Fruit fly (Drosophila melanogaster) whole organism, embryonic: ENCODE results near the gene CG7579.

ENCODE experiments used
- ATbp ChIP-seq: fragments of 200-800 bp; sonication (Bioruptor generic); optimal IDR thresholded peaks from 2 replicates; lab custom pipeline; 2017; ENCODE audit warnings: missing biosample characterization, mild to moderate bottlenecking, missing genetic modification characterization, missing genetic modification reagents
- Adf1 ChIP-seq: fragments of 200-800 bp; sonication (Bioruptor generic); IDR thresholded peaks from 2 replicates; pipeline ENCODE4 v1.3.6; 2022; ENCODE audit warnings: missing biosample characterization, missing genetic modification characterization
- B-H1 ChIP-seq: fragments of 200-800 bp; sonication (Bioruptor generic); IDR thresholded peaks from 3 replicates; pipeline ENCODE4 v1.3.6; 2022; ENCODE audit warnings: missing biosample characterization, missing genetic modification characterization
- CG11398 ChIP-seq: fragments of 200-800 bp; sonication (Bioruptor generic); optimal IDR thresholded peaks from 2 replicates; lab custom pipeline; 2016; ENCODE audit warnings: missing biosample characterization, missing genetic modification characterization
- CG11695 ChIP-seq: fragments of 200-800 bp; sonication (Bioruptor generic); IDR thresholded peaks from 3 replicates; pipeline ENCODE4 v1.3.6; 2022; ENCODE audit warnings: missing biosample characterization, missing genetic modification characterization
- CG11723 ChIP-seq: fragments of 200-800 bp; sonication (Bioruptor generic); optimal IDR thresholded peaks from 2 replicates; lab custom pipeline; 2017; ENCODE audit warnings: missing biosample characterization, mild to moderate bottlenecking, missing genetic modification characterization
- CG13296 ChIP-seq: fragments of 200-800 bp; sonication (Bioruptor generic); optimal IDR thresholded peaks from 3 replicates; lab custom pipeline; 2018; ENCODE audit warnings: missing biosample characterization, mild to moderate bottlenecking, missing genetic modification characterization
- CG13775 ChIP-seq: fragments of 200-800 bp; sonication (Bioruptor generic); optimal IDR thresholded peaks from 3 replicates; lab custom pipeline; 2017; ENCODE audit warnings: missing biosample characterization, mild to moderate bottlenecking, missing genetic modification characterization
- CG16815 ChIP-seq: fragments of 200-800 bp; sonication (Bioruptor generic); optimal IDR thresholded peaks from 3 replicates; lab custom pipeline; 2017; ENCODE audit warnings: missing biosample characterization, mild to moderate bottlenecking, missing genetic modification characterization
- CG18011 ChIP-seq: fragments of 200-800 bp; sonication (Bioruptor generic); optimal IDR thresholded peaks from 2 replicates; lab custom pipeline; 2017; ENCODE audit warnings: missing biosample characterization, missing genetic modification characterization, mild to moderate bottlenecking, moderate library complexity, missing genotype
- CG18619 ChIP-seq: fragments of 200-800 bp; sonication (Bioruptor generic); optimal IDR thresholded peaks from 3 replicates; lab custom pipeline; 2017; ENCODE audit warnings: missing biosample characterization, mild to moderate bottlenecking, missing genetic modification characterization
- CG2129 ChIP-seq: fragments of 200-800 bp; sonication (Bioruptor generic); IDR thresholded peaks from 2 replicates; pipeline ENCODE4 v1.3.6; 2022; ENCODE audit warnings: missing biosample characterization, missing genetic modification characterization; ENCODE audit not compliant: partially characterized antibody
- CG32532 ChIP-seq: fragments of 200-800 bp; sonication (Bioruptor generic); IDR thresholded peaks from 2 replicates; pipeline ENCODE4 v1.3.6; 2022; ENCODE audit warnings: missing biosample characterization, missing genetic modification characterization
- CG32767 ChIP-seq: fragments of 200-800 bp; sonication (Bioruptor generic); IDR thresholded peaks from 2 replicates; pipeline ENCODE4 v1.3.6; 2022; ENCODE audit warnings: missing biosample characterization, missing genetic modification characterization
- CG4424 ChIP-seq: fragments of 200-800 bp; sonication (Bioruptor generic); optimal IDR thresholded peaks from 3 replicates; lab custom pipeline; 2016; ENCODE audit warnings: missing biosample characterization, missing genetic modification characterization
- CG7556 ChIP-seq: fragments of 200-800 bp; sonication (Bioruptor generic); optimal IDR thresholded peaks from 2 replicates; lab custom pipeline; 2017; ENCODE audit warnings: missing biosample characterization, mild to moderate bottlenecking, missing genetic modification characterization
- CG7987 ChIP-seq: fragments of 200-800 bp; sonication (Bioruptor generic); optimal IDR thresholded peaks from 2 replicates; lab custom pipeline; 2018; ENCODE audit warnings: missing biosample characterization, mild to moderate bottlenecking, missing genetic modification characterization, moderate library complexity
- D ChIP-seq, 2 experiments: fragments of 200-800 bp in 1 of 2; fragments of >200 bp in 1 of 2; sonication (Bioruptor generic) in 1 of 2; optimal IDR thresholded peaks; 2 replicates in 1 of 2; 3 replicates in 1 of 2; lab custom pipeline; 2017; ENCODE audit warnings: mild to moderate bottlenecking in 1 of 2, missing biosample characterization in 1 of 2, missing genetic modification characterization in 1 of 2, missing genetic modification reagents in 1 of 2
- Dad ChIP-seq: fragments of 200-800 bp; sonication (Bioruptor generic); optimal IDR thresholded peaks from 3 replicates; lab custom pipeline; 2016; ENCODE audit warnings: missing biosample characterization, missing genetic modification characterization
- Dip2 ChIP-seq: fragments of 200-800 bp; sonication (Bioruptor generic); IDR thresholded peaks from 2 replicates; pipeline ENCODE4 v1.3.6; 2022; ENCODE audit warnings: missing biosample characterization, missing genetic modification characterization
- Doc3 ChIP-seq: fragments of 200-800 bp; sonication (Bioruptor generic); IDR thresholded peaks from 3 replicates; pipeline ENCODE4 v1.3.6; 2022; ENCODE audit warnings: missing biosample characterization, missing genetic modification characterization; ENCODE audit not compliant: partially characterized antibody
- H2.0 ChIP-seq: fragments of 200-800 bp; sonication (Bioruptor generic); IDR thresholded peaks from 2 replicates; pipeline ENCODE4 v1.3.6; 2022; ENCODE audit warnings: missing biosample characterization, missing genetic modification characterization
- HLH3B ChIP-seq: fragments of 200-800 bp; sonication (Bioruptor generic); IDR thresholded peaks from 2 replicates; pipeline ENCODE4 v1.3.6; 2022; ENCODE audit warnings: missing biosample characterization, missing genetic modification characterization
- HLHmδ ChIP-seq: fragments of 200-800 bp; sonication (Bioruptor generic); optimal IDR thresholded peaks from 2 replicates; lab custom pipeline; 2018; ENCODE audit warnings: missing biosample characterization, mild to moderate bottlenecking, missing genetic modification characterization, moderate library complexity
- Hey ChIP-seq: fragments of 200-800 bp; sonication (Bioruptor generic); optimal IDR thresholded peaks from 3 replicates; lab custom pipeline; 2018; ENCODE audit warnings: missing biosample characterization, mild to moderate bottlenecking, missing genetic modification characterization
- HmgD ChIP-seq: fragments of 200-800 bp; sonication (Bioruptor generic); optimal IDR thresholded peaks from 3 replicates; lab custom pipeline; 2016; ENCODE audit warnings: missing biosample characterization, missing genetic modification characterization
- Hmx ChIP-seq: fragments of 200-800 bp; sonication (Bioruptor generic); optimal IDR thresholded peaks from 2 replicates; lab custom pipeline; 2016; ENCODE audit warnings: missing biosample characterization, missing genetic modification characterization
- Sox100B ChIP-seq: fragments of 200-800 bp; sonication (Bioruptor generic); optimal IDR thresholded peaks from 3 replicates; lab custom pipeline; 2018; ENCODE audit warnings: missing biosample characterization, mild to moderate bottlenecking, missing genetic modification characterization
- Xrp1 ChIP-seq: fragments of 200-800 bp; sonication (Bioruptor generic); IDR thresholded peaks from 2 replicates; pipeline ENCODE4 v1.3.6; 2022; ENCODE audit warnings: missing biosample characterization, missing genetic modification characterization
- YL-1 ChIP-seq: fragments of 200-800 bp; sonication (Bioruptor generic); optimal IDR thresholded peaks from 3 replicates; lab custom pipeline; 2017; ENCODE audit warnings: missing biosample characterization, mild to moderate bottlenecking, missing genetic modification characterization
- ab ChIP-seq: fragments of 200-800 bp; sonication (Bioruptor generic); optimal IDR thresholded peaks from 2 replicates; lab custom pipeline; 2016; ENCODE audit warnings: missing biosample characterization, missing genetic modification characterization
- bsh ChIP-seq, 2 experiments: fragments of 200-800 bp; sonication (Bioruptor generic); optimal IDR thresholded peaks; 2 replicates each; lab custom pipeline; 2017 to 2018; ENCODE audit warnings: mild to moderate bottlenecking in 2 of 2, missing biosample characterization in 2 of 2, missing genetic modification characterization in 2 of 2, moderate library complexity in 1 of 2
- chinmo ChIP-seq: fragments of 200-800 bp; sonication (Bioruptor generic); IDR thresholded peaks from 4 replicates; pipeline ENCODE4 v1.3.6; 2022; ENCODE audit warnings: missing biosample characterization, missing genetic modification characterization; ENCODE audit not compliant: partially characterized antibody
- danr ChIP-seq: fragments of 200-800 bp; sonication (Bioruptor generic); IDR thresholded peaks from 2 replicates; pipeline ENCODE4 v1.3.6; 2022; ENCODE audit warnings: missing biosample characterization, missing genetic modification characterization
- dm ChIP-seq: fragments of 200-800 bp; sonication (Bioruptor generic); optimal IDR thresholded peaks from 3 replicates; lab custom pipeline; 2016; ENCODE audit warnings: missing biosample characterization, missing genetic modification characterization
- dmrt99B ChIP-seq: fragments of 200-800 bp; sonication (Bioruptor generic); optimal IDR thresholded peaks from 2 replicates; lab custom pipeline; 2018; ENCODE audit warnings: missing biosample characterization, mild to moderate bottlenecking, missing genetic modification characterization, moderate library complexity
- gro ChIP-seq: fragments of 200-800 bp; sonication (Bioruptor generic); optimal IDR thresholded peaks from 2 replicates; lab custom pipeline; 2016; ENCODE audit warnings: missing biosample characterization, missing genetic modification characterization
- gt ChIP-seq: fragments of 200-800 bp; sonication (Bioruptor generic); IDR thresholded peaks from 2 replicates; pipeline ENCODE4 v1.3.6; 2022; ENCODE audit warnings: missing biosample characterization, missing genetic modification characterization
- ham ChIP-seq: fragments of 200-800 bp; sonication (Bioruptor generic); IDR thresholded peaks from 2 replicates; pipeline ENCODE4 v1.3.6; 2022; ENCODE audit warnings: missing biosample characterization, missing genetic modification characterization
- kni ChIP-seq: fragments of 200-800 bp; sonication (Bioruptor generic); optimal IDR thresholded peaks from 3 replicates; lab custom pipeline; 2017; ENCODE audit warnings: mild to moderate bottlenecking, missing biosample characterization, missing genetic modification reagents, missing genetic modification characterization
- luna ChIP-seq: fragments of 200-800 bp; sonication (Bioruptor generic); optimal IDR thresholded peaks from 2 replicates; lab custom pipeline; 2016; ENCODE audit warnings: missing biosample characterization, missing genetic modification characterization
- onecut ChIP-seq: fragments of 200-800 bp; sonication (Bioruptor generic); IDR thresholded peaks from 2 replicates; pipeline ENCODE4 v1.3.6; 2022; ENCODE audit warnings: missing biosample characterization, missing genetic modification characterization
- pho ChIP-seq: fragments of 200-800 bp; sonication (Bioruptor generic); optimal IDR thresholded peaks from 2 replicates; lab custom pipeline; 2016; ENCODE audit warnings: missing biosample characterization, missing genetic modification characterization
- sens ChIP-seq: fragments of 200-800 bp; sonication (Bioruptor generic); peaks from one replicate; lab custom pipeline; 2016; ENCODE audit warnings: missing biosample characterization, missing genetic modification characterization
- shn ChIP-seq: fragments of 200-800 bp; sonication (Bioruptor generic); optimal IDR thresholded peaks from 3 replicates; lab custom pipeline; 2016; ENCODE audit warnings: missing biosample characterization, missing genetic modification characterization
- slbo ChIP-seq: fragments of 200-800 bp; sonication (Bioruptor generic); IDR thresholded peaks from 2 replicates; pipeline ENCODE4 v1.3.6; 2022; ENCODE audit warnings: missing biosample characterization, missing genetic modification characterization
- sob ChIP-seq: fragments of 200-800 bp; sonication (Bioruptor generic); IDR thresholded peaks from 2 replicates; pipeline ENCODE4 v1.3.6; 2022; ENCODE audit warnings: missing biosample characterization, missing genetic modification characterization
- stwl ChIP-seq: fragments of 200-800 bp; sonication (Bioruptor generic); optimal IDR thresholded peaks from 3 replicates; lab custom pipeline; 2018; ENCODE audit warnings: missing biosample characterization, mild to moderate bottlenecking, missing genetic modification characterization, moderate library complexity
- ttk ChIP-seq: fragments of 200-800 bp; sonication (Bioruptor generic); IDR thresholded peaks from 2 replicates; pipeline ENCODE4 v2.1.2; 2022; ENCODE audit warnings: missing biosample characterization, missing genetic modification characterization
- unc-4 ChIP-seq: fragments of 200-800 bp; sonication (Bioruptor generic); IDR thresholded peaks from 2 replicates; pipeline ENCODE4 v1.3.6; 2022; ENCODE audit warnings: missing biosample characterization, missing genetic modification characterization; ENCODE audit not compliant: partially characterized antibody
- z ChIP-seq: fragments of 200-800 bp; sonication (Bioruptor generic); IDR thresholded peaks from 3 replicates; pipeline ENCODE4 v1.3.6; 2022; ENCODE audit warnings: missing biosample characterization, missing genetic modification characterization

Gene CG7579

dm6 chr3L:15706199-15706598, 23.0 kb upstream of the CG7579 start (continued):
- TF ChIP-seq CG13775 (GFP tag; lab: Kevin White, UChicago) (no peak), H2.0 (GFP tag; lab: Robert Waterston, UW) (no peak), stwl (no peak), Sox100B (GFP tag; lab: Kevin White, UChicago) (peak; percentile 42), CG18619 (no peak), B-H1 (GFP tag; lab: Robert Waterston, UW) (no peak), HLHmδ (GFP tag; lab: Kevin White, UChicago) (peak; percentile 20), gt (no peak), D (optimal IDR thresholded peaks at IDR 0.05; lab: Kevin White, UChicago) (no peak), D (GFP tag; optimal IDR thresholded peaks at IDR 0.05; lab: Kevin White, UChicago) (peak; percentile 4), CG11398 (no peak), Dad (GFP tag; lab: Kevin White, UChicago) (no peak), gro (GFP tag; lab: Kevin White, UChicago) (no peak), danr (GFP tag; lab: Robert Waterston, UW) (no peak), CG11723 (GFP tag; lab: Kevin White, UChicago) (no peak), CG13296 (no peak), z (GFP tag; lab: Robert Waterston, UW) (no peak), sob (GFP tag; lab: Robert Waterston, UW) (no peak), sens (GFP tag; lab: Kevin White, UChicago) (peak; percentile 80), ATbp (GFP tag; lab: Kevin White, UChicago) (no peak), Dip2 (GFP tag; lab: Robert Waterston, UW) (no peak), HLH3B (GFP tag; lab: Robert Waterston, UW) (no peak), CG32532 (GFP tag; lab: Robert Waterston, UW) (no peak), shn (GFP tag; lab: Kevin White, UChicago) (no peak), kni (peak; percentile 82), onecut (GFP tag; lab: Robert Waterston, UW) (peak; percentile 40; the same call in 1 of the 2 replicates), Adf1 (no peak), luna (GFP tag; lab: Kevin White, UChicago) (no peak), unc-4 (GFP tag; lab: Robert Waterston, UW) (no peak), chinmo (GFP tag; lab: Robert Waterston, UW) (no peak), ham (GFP tag; lab: Robert Waterston, UW) (no peak), Xrp1 (no peak), pho (GFP tag; lab: Kevin White, UChicago) (no peak), CG18011 (GFP tag; lab: Kevin White, UChicago) (no peak), CG11695 (no peak), CG2129 (GFP tag; lab: Robert Waterston, UW) (no peak), Hey (tag; lab: Kevin White, UChicago) (no peak), HmgD (GFP tag; lab: Kevin White, UChicago) (no peak), Doc3 (GFP tag; lab: Robert Waterston, UW) (no peak), CG7987 (GFP tag; lab: Kevin White, UChicago) (no peak)

- TF ChIP-seq CG32767 (GFP tag; lab: Robert Waterston, UW) = 0 out of 2 replicates have a peak, but pooled peaks have one; percentile 32
- TF ChIP-seq CG4424 (GFP tag; lab: Kevin White, UChicago) = peak; percentile 77
- peak; percentile 35 for TF ChIP-seq CG16815 (GFP tag; lab: Kevin White, UChicago)
- 0 out of 4 replicates have a peak, but pooled peaks have one; percentile 50 for TF ChIP-seq chinmo (GFP tag; lab: Robert Waterston, UW)
- no peak for TF ChIP-seq ab (GFP tag; lab: Kevin White, UChicago)
- no peak for TF ChIP-seq YL-1
- TF ChIP-seq dm (GFP tag; lab: Kevin White, UChicago) = peak; percentile 25
- TF ChIP-seq slbo (GFP tag; lab: Robert Waterston, UW) = no peak
- peak; percentile 0 to 77 for TF ChIP-seq bsh (GFP tag; optimal IDR thresholded peaks at IDR 0.05; lab: Kevin White, UChicago)
- TF ChIP-seq dmrt99B (tag; lab: Kevin White, UChicago) = peak; percentile 78
- peak; percentile 71 for TF ChIP-seq CG7556
- TF ChIP-seq Hmx (GFP tag; lab: Kevin White, UChicago) = no peak
- TF ChIP-seq ttk (GFP tag; lab: Robert Waterston, UW) = no peak
Measured at dm6 chr3L:15704250-15704985, 21.2 kb upstream of the CG7579 start.
